Fruit fly (Drosophila melanogaster): ENCODE measurements around the gene CG11504.
A peak's percentile ranks its signal among the peaks of the same experiment; 100 is the strongest.

CG11504 gene

DNA sequence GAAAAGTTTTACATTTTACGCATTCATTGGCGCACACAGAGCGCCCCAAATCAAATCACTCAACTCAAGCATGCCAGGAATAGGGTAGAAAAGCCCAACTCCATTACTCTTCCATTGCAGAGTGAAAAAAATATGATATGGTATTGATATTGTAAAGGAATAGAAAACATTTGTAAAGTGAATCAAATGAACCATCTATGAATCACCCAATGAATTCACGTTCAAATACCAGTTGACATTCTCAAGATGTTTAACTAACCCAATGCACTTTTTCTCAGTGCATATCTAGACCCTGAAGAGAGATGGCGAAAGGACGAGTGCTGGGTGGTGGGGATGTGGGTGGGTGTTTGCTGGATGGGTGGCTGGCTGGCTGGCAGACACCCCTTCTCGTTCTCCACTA, 19.1 kb upstream of the CG11504 start (continued):
- peak; percentile 41 for TF ChIP-seq CG1603 (tag; optimal IDR thresholded peaks at IDR 0.05)
- TF ChIP-seq CG8924 (tag; optimal IDR thresholded peaks at IDR 0.05): peak; percentile 33
- no peak for TF ChIP-seq Hr78 (GFP tag; optimal IDR thresholded peaks at IDR 0.05)
- TF ChIP-seq B-H1 (GFP tag; IDR thresholded peaks at IDR 0.05): no peak
- no peak for TF ChIP-seq run (tag; optimal IDR thresholded peaks at IDR 0.05)
- TF ChIP-seq Lim3 (GFP tag; IDR thresholded peaks at IDR 0.05): no peak
- no peak for TF ChIP-seq wek (GFP tag; optimal IDR thresholded peaks at IDR 0.05)
- peak; percentile 52 for TF ChIP-seq dmrt99B (tag; optimal IDR thresholded peaks at IDR 0.05)
- no peak for TF ChIP-seq zen (tag; optimal IDR thresholded peaks at IDR 0.05)
- no peak for TF ChIP-seq slp2 (GFP tag; optimal IDR thresholded peaks at IDR 0.05)
- TF ChIP-seq HmgZ (tag; optimal IDR thresholded peaks at IDR 0.05): no peak
- TF ChIP-seq CG9609 (GFP tag; optimal IDR thresholded peaks at IDR 0.05): no peak
- TF ChIP-seq CG11723 (GFP tag; optimal IDR thresholded peaks at IDR 0.05): no peak
- no peak for TF ChIP-seq mld (GFP tag; IDR thresholded peaks at IDR 0.05; ENCODE audit: partially characterized antibody)
- no peak for TF ChIP-seq CG32767 (GFP tag; IDR thresholded peaks at IDR 0.05)

DNA sequence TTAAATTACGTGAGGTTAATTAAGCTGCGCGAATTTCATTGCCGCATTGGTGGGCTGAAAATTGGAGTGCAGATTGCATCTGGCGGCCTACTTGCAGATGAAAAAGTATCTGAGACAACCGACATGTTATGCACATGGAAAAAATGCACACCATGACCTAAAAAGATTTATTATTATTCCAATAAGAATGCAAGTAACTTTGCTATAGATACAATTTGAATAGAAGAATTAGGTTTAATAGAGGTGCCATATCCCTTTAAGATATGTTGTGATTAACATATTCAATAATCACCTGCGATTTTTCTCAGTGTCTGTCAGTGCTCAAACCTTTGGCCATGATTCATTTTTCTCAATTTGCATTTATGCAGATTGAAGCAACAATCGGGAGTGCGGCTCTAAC, 16.2 kb upstream of the CG11504 start:
- TF ChIP-seq CG4707 (GFP tag; optimal IDR thresholded peaks at IDR 0.05) (no peak), cas (GFP tag; IDR thresholded peaks at IDR 0.05) (no peak), bowl (GFP tag; IDR thresholded peaks at IDR 0.05) (no peak), Drgx (GFP tag; IDR thresholded peaks at IDR 0.05) (peak; percentile 59), H2.0 (GFP tag; IDR thresholded peaks at IDR 0.05) (no peak), CG4282 (GFP tag; optimal IDR thresholded peaks at IDR 0.05) (no peak), Antp (GFP tag; optimal IDR thresholded peaks at IDR 0.05) (no peak), Mrtf (GFP tag; IDR thresholded peaks at IDR 0.05) (no peak), pnt (GFP tag; optimal IDR thresholded peaks at IDR 0.05) (no peak), sens (GFP tag) (peak; percentile 7), HLHmδ (GFP tag; optimal IDR thresholded peaks at IDR 0.05) (no peak), CG13296 (GFP tag; optimal IDR thresholded peaks at IDR 0.05) (no peak), kah (GFP tag; optimal IDR thresholded peaks at IDR 0.05) (no peak), ro (GFP tag; IDR thresholded peaks at IDR 0.05) (no peak), scrt (GFP tag; optimal IDR thresholded peaks at IDR 0.05) (no peak), CG16815 (GFP tag; optimal IDR thresholded peaks at IDR 0.05) (no peak), Dip2 (GFP tag; IDR thresholded peaks at IDR 0.05) (no peak), CG3065 (GFP tag; optimal IDR thresholded peaks at IDR 0.05) (no peak), grn (GFP tag; optimal IDR thresholded peaks at IDR 0.05) (no peak), Sox102F (GFP tag; optimal IDR thresholded peaks at IDR 0.05) (peak; percentile 4), CG13424 (tag; optimal IDR thresholded peaks at IDR 0.05) (no peak)

DNA sequence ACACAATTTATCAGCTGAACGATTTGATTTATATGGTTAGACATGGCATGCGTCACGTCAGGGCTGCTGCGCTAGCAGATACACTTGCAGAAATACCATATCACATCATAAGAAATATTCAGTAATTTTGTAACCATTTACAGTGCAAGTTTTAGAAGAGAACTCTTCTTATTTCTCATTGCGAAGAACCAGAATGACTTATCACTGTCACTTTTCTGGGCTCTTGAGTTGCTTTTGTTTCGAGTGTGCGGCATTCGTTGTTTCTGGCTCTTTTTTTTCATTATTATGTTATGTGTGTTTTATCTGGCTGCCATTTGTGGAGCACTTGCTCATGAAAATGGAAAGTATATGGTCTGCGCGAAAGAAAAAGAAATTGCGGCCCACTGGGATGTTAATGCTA, 15.7 kb upstream of the CG11504 start:
- TF ChIP-seq ci (GFP tag; IDR thresholded peaks at IDR 0.05) (peak; percentile 51; the same call in 1 of the 3 replicates), lov (optimal IDR thresholded peaks at IDR 0.05) (no peak), lov (GFP tag; IDR thresholded peaks at IDR 0.05) (0 out of 3 replicates have a peak, but pooled peaks have one; percentile 43), gem (tag; optimal IDR thresholded peaks at IDR 0.05) (peak; percentile 37), amos (GFP tag; IDR thresholded peaks at IDR 0.05; ENCODE audit: partially characterized antibody) (no peak), CG32532 (GFP tag; IDR thresholded peaks at IDR 0.05) (0 out of 2 replicates have a peak, but pooled peaks have one; percentile 15), tgo (GFP tag; IDR thresholded peaks at IDR 0.05) (peak; percentile 33; the same call in 1 of the 3 replicates), CG30403 (GFP tag; optimal IDR thresholded peaks at IDR 0.05) (peak; percentile 8), bsh (GFP tag; optimal IDR thresholded peaks at IDR 0.05) (peak in 1 of 2 experiments; percentile 34), HLH3B (GFP tag; IDR thresholded peaks at IDR 0.05) (peak; percentile 32; the same call in 1 of the 2 replicates), CG17385 (GFP tag; optimal IDR thresholded peaks at IDR 0.05) (peak; percentile 5), Ptx1 (GFP tag; IDR thresholded peaks at IDR 0.05) (peak; percentile 22; the same call in 1 of the 2 replicates), Oli (tag; optimal IDR thresholded peaks at IDR 0.05) (peak; percentile 5), CG1529 (GFP tag; optimal IDR thresholded peaks at IDR 0.05) (no peak), CG1603 (tag; optimal IDR thresholded peaks at IDR 0.05) (peak; percentile 0), CG11456 (GFP tag; IDR thresholded peaks at IDR 0.05) (0 out of 3 replicates have a peak, but pooled peaks have one; percentile 30)
